Fruit fly (Drosophila melanogaster) whole organism, embryonic: ENCODE data around the gene Cpr64Ab.

Experiments used
- ATbp ChIP-seq: fragments of 200-800 bp; sonication (Bioruptor generic); optimal IDR thresholded peaks from 2 replicates; lab custom pipeline; 2017; ENCODE audit warnings: missing biosample characterization, mild to moderate bottlenecking, missing genetic modification characterization, missing genetic modification reagents
- B-H2 ChIP-seq: fragments of 200-800 bp; sonication (Bioruptor generic); optimal IDR thresholded peaks from 2 replicates; lab custom pipeline; 2018; ENCODE audit warnings: missing biosample characterization, mild to moderate bottlenecking, missing genetic modification characterization
- BtbVII ChIP-seq: fragments of 200-800 bp; sonication (Bioruptor generic); optimal IDR thresholded peaks from 3 replicates; lab custom pipeline; 2017; ENCODE audit warnings: missing biosample characterization, mild to moderate bottlenecking, missing genetic modification characterization
- CG10431 ChIP-seq: fragments of 200-800 bp; sonication (Bioruptor generic); optimal IDR thresholded peaks from 3 replicates; lab custom pipeline; 2018; ENCODE audit warnings: missing biosample characterization, mild to moderate bottlenecking, missing genetic modification characterization
- CG11085 ChIP-seq: fragments of 200-800 bp; sonication (Bioruptor generic); IDR thresholded peaks from 2 replicates; pipeline ENCODE4 v1.3.6; 2022; ENCODE audit warnings: missing biosample characterization, missing genetic modification characterization
- CG13894 ChIP-seq: fragments of 200-800 bp; sonication (Bioruptor generic); optimal IDR thresholded peaks from 3 replicates; lab custom pipeline; 2018; ENCODE audit warnings: missing biosample characterization, mild to moderate bottlenecking, missing genetic modification characterization, moderate library complexity
- CG14050 ChIP-seq: fragments of 200-800 bp; sonication (Bioruptor generic); IDR thresholded peaks from 3 replicates; pipeline ENCODE4 v1.3.6; 2022; ENCODE audit warnings: missing biosample characterization, missing genetic modification characterization
- CG14441 ChIP-seq: fragments of 200-800 bp; sonication (Bioruptor generic); IDR thresholded peaks from 2 replicates; pipeline ENCODE4 v1.3.6; 2022; ENCODE audit warnings: missing biosample characterization, missing genetic modification characterization
- CG14710 ChIP-seq: fragments of 200-800 bp; sonication (Bioruptor generic); optimal IDR thresholded peaks from 3 replicates; lab custom pipeline; 2019; ENCODE audit warnings: missing biosample characterization, mild to moderate bottlenecking, missing genetic modification characterization, moderate library complexity
- CG2129 ChIP-seq: fragments of 200-800 bp; sonication (Bioruptor generic); IDR thresholded peaks from 2 replicates; pipeline ENCODE4 v1.3.6; 2022; ENCODE audit warnings: missing biosample characterization, missing genetic modification characterization; ENCODE audit not compliant: partially characterized antibody
- CG4404 ChIP-seq: fragments of 200-800 bp; sonication (Bioruptor generic); IDR thresholded peaks from 2 replicates; pipeline ENCODE4 v1.3.6; 2022; ENCODE audit warnings: missing biosample characterization, missing genetic modification characterization
- CG6854 ChIP-seq: fragments of 200-800 bp; sonication (Bioruptor generic); optimal IDR thresholded peaks from 3 replicates; lab custom pipeline; 2017; ENCODE audit warnings: missing biosample characterization, mild to moderate bottlenecking, missing genetic modification characterization
- CG7987 ChIP-seq: fragments of 200-800 bp; sonication (Bioruptor generic); optimal IDR thresholded peaks from 2 replicates; lab custom pipeline; 2018; ENCODE audit warnings: missing biosample characterization, mild to moderate bottlenecking, missing genetic modification characterization, moderate library complexity
- CG9797 ChIP-seq: fragments of 200-800 bp; sonication (Bioruptor generic); optimal IDR thresholded peaks from 3 replicates; lab custom pipeline; 2018; ENCODE audit warnings: missing biosample characterization, mild to moderate bottlenecking, missing genetic modification characterization
- CG9932 ChIP-seq: fragments of 200-800 bp; sonication (Bioruptor generic); IDR thresholded peaks from 2 replicates; pipeline ENCODE4 v1.3.6; 2022; ENCODE audit warnings: missing biosample characterization, missing genetic modification characterization
- Dfd ChIP-seq, 2 experiments: fragments of >200 bp; optimal IDR thresholded peaks; 2 replicates each; lab custom pipeline; 2017; ENCODE audit warnings: missing biosample characterization in 2 of 2, missing genetic modification characterization in 2 of 2
- Dp ChIP-seq: fragments of 200-800 bp; sonication (Bioruptor generic); optimal IDR thresholded peaks from 2 replicates; lab custom pipeline; 2018; ENCODE audit warnings: missing biosample characterization, mild to moderate bottlenecking, missing genetic modification characterization, moderate library complexity
- Fer1 ChIP-seq: fragments of 200-800 bp; sonication (Bioruptor generic); optimal IDR thresholded peaks from 2 replicates; lab custom pipeline; 2017; ENCODE audit warnings: missing biosample characterization, mild to moderate bottlenecking, missing genetic modification characterization
- Fer3 ChIP-seq: fragments of 200-800 bp; sonication (Bioruptor generic); optimal IDR thresholded peaks from 2 replicates; lab custom pipeline; 2018; ENCODE audit warnings: missing biosample characterization, mild to moderate bottlenecking, missing genetic modification characterization, moderate library complexity
- Hr78 ChIP-seq, 2 experiments: fragments of 200-800 bp in 1 of 2; fragments of >200 bp in 1 of 2; sonication (Bioruptor generic) in 1 of 2; optimal IDR thresholded peaks; 2 replicates each; lab custom pipeline; 2017 to 2019; ENCODE audit warnings: missing biosample characterization in 2 of 2, missing genetic modification characterization in 2 of 2, mild to moderate bottlenecking in 1 of 2, moderate library complexity in 1 of 2
- Med ChIP-seq: fragments of 200-800 bp; sonication (Bioruptor generic); peaks from one replicate; lab custom pipeline; 2016; ENCODE audit warnings: missing biosample characterization, missing genetic modification characterization, mild to moderate bottlenecking, inconsistent platforms, moderate library complexity
- Meics ChIP-seq: fragments of 200-800 bp; sonication (Bioruptor generic); optimal IDR thresholded peaks from 2 replicates; lab custom pipeline; 2017; ENCODE audit warnings: missing biosample characterization, mild to moderate bottlenecking, missing genetic modification characterization
- NK7.1 ChIP-seq: fragments of 200-800 bp; sonication (Bioruptor generic); optimal IDR thresholded peaks from 3 replicates; lab custom pipeline; 2016; ENCODE audit warnings: missing biosample characterization, missing genetic modification characterization
- Ravus ChIP-seq: fragments of 200-800 bp; sonication (Bioruptor generic); IDR thresholded peaks from 2 replicates; pipeline ENCODE4 v1.3.6; 2022; ENCODE audit warnings: missing biosample characterization, missing genetic modification characterization
- Rfx ChIP-seq: fragments of 200-800 bp; sonication (Bioruptor generic); IDR thresholded peaks from 2 replicates; pipeline ENCODE4 v1.3.6; 2022; ENCODE audit warnings: missing biosample characterization, missing genetic modification characterization
- Scr ChIP-seq: fragments of 200-800 bp; sonication (Bioruptor generic); IDR thresholded peaks from 2 replicates; pipeline ENCODE4 v1.3.6; 2022; ENCODE audit warnings: missing biosample characterization, missing genetic modification characterization; ENCODE audit not compliant: partially characterized antibody
- abd-A ChIP-seq: fragments of 200-800 bp; sonication (Bioruptor generic); optimal IDR thresholded peaks from 3 replicates; lab custom pipeline; 2019; ENCODE audit warnings: missing biosample characterization, mild to moderate bottlenecking, missing genetic modification characterization, moderate library complexity
- br ChIP-seq: fragments of >200 bp; optimal IDR thresholded peaks from 2 replicates; lab custom pipeline; 2017
- cad ChIP-seq: fragments of >200 bp; optimal IDR thresholded peaks from 2 replicates; lab custom pipeline; 2017; ENCODE audit warnings: missing biosample characterization, missing genetic modification characterization
- cg ChIP-seq: fragments of 200-800 bp; sonication (Bioruptor generic); optimal IDR thresholded peaks from 3 replicates; lab custom pipeline; 2019; ENCODE audit warnings: missing biosample characterization, mild to moderate bottlenecking, missing genetic modification characterization, moderate library complexity
- croc ChIP-seq: fragments of 200-800 bp; sonication (Bioruptor generic); conservative IDR thresholded peaks from 3 replicates; pipeline ENCODE4 v1.3.6; 2022; ENCODE audit warnings: missing biosample characterization, missing genetic modification characterization
- crol ChIP-seq: fragments of 200-800 bp; sonication (Bioruptor generic); IDR thresholded peaks from 2 replicates; pipeline ENCODE4 v1.3.6; 2022; ENCODE audit warnings: missing biosample characterization, missing genetic modification characterization
- cwo ChIP-seq: fragments of 200-800 bp; sonication (Bioruptor generic); optimal IDR thresholded peaks from 3 replicates; lab custom pipeline; 2017; ENCODE audit warnings: missing biosample characterization, missing genetic modification characterization, mild to moderate bottlenecking, moderate library complexity, missing genetic modification reagents
- dan ChIP-seq: fragments of 200-800 bp; sonication (Bioruptor generic); IDR thresholded peaks from 2 replicates; pipeline ENCODE4 v1.3.6; 2022; ENCODE audit warnings: missing biosample characterization, missing genetic modification characterization
- gem ChIP-seq: fragments of 200-800 bp; sonication (Bioruptor generic); optimal IDR thresholded peaks from 2 replicates; lab custom pipeline; 2019; ENCODE audit warnings: missing biosample characterization, mild to moderate bottlenecking, missing genetic modification characterization, moderate library complexity
- grau ChIP-seq: fragments of 200-800 bp; optimal IDR thresholded peaks from 3 replicates; lab custom pipeline; 2019; ENCODE audit warnings: missing biosample characterization, mild to moderate bottlenecking, missing genetic modification characterization, moderate library complexity
- ham ChIP-seq: fragments of 200-800 bp; sonication (Bioruptor generic); IDR thresholded peaks from 2 replicates; pipeline ENCODE4 v1.3.6; 2022; ENCODE audit warnings: missing biosample characterization, missing genetic modification characterization
- her ChIP-seq: fragments of 200-800 bp; sonication (Bioruptor generic); optimal IDR thresholded peaks from 2 replicates; lab custom pipeline; 2016; ENCODE audit warnings: missing biosample characterization, missing genetic modification characterization
- kni ChIP-seq: fragments of 200-800 bp; sonication (Bioruptor generic); optimal IDR thresholded peaks from 3 replicates; lab custom pipeline; 2017; ENCODE audit warnings: mild to moderate bottlenecking, missing biosample characterization, missing genetic modification reagents, missing genetic modification characterization
- odd ChIP-seq: fragments of 200-800 bp; sonication (Bioruptor generic); optimal IDR thresholded peaks from 2 replicates; lab custom pipeline; 2017; ENCODE audit warnings: missing biosample characterization, mild to moderate bottlenecking, missing genetic modification characterization
- pan ChIP-seq, 4 experiments: fragments of >200 bp in 3 of 4; fragments of 200-800 bp in 1 of 4; sonication (Bioruptor generic) in 1 of 4; optimal IDR thresholded peaks in 3 of 4; IDR thresholded peaks in 1 of 4; 2 replicates each; pipeline versions ENCODE4 v1.3.6 to Lab custom; 2017 to 2022; ENCODE audit warnings: missing biosample characterization in 2 of 4, missing genetic modification characterization in 2 of 4, mixed read lengths in 1 of 4
- row ChIP-seq: fragments of 200-800 bp; sonication (Bioruptor generic); IDR thresholded peaks from 3 replicates; pipeline ENCODE4 v1.3.6; 2022; ENCODE audit warnings: missing biosample characterization, missing genetic modification characterization
- salm ChIP-seq: fragments of 200-800 bp; sonication (Bioruptor generic); optimal IDR thresholded peaks from 2 replicates; lab custom pipeline; 2018; ENCODE audit warnings: missing biosample characterization, mild to moderate bottlenecking, missing genetic modification characterization
- sr ChIP-seq: fragments of 200-800 bp; sonication (Bioruptor generic); IDR thresholded peaks from 3 replicates; pipeline ENCODE4 v1.3.6; 2022; ENCODE audit warnings: missing biosample characterization, missing genetic modification characterization
- sug ChIP-seq: fragments of 200-800 bp; optimal IDR thresholded peaks from 2 replicates; lab custom pipeline; 2019; ENCODE audit warnings: missing biosample characterization, mild to moderate bottlenecking, missing genetic modification characterization, moderate library complexity
- tin ChIP-seq: fragments of 200-800 bp; sonication (Bioruptor generic); optimal IDR thresholded peaks from 3 replicates; lab custom pipeline; 2016; ENCODE audit warnings: missing biosample characterization, missing genetic modification characterization
- twi ChIP-seq: fragments of 200-800 bp; optimal IDR thresholded peaks from 2 replicates; lab custom pipeline; 2019; ENCODE audit warnings: missing biosample characterization, mild to moderate bottlenecking, missing genetic modification characterization, moderate library complexity
- vfl ChIP-seq: fragments of 200-800 bp; sonication (Bioruptor generic); optimal IDR thresholded peaks from 2 replicates; lab custom pipeline; 2016; ENCODE audit warnings: missing biosample characterization, missing genetic modification characterization
- yki ChIP-seq: fragments of >200 bp; optimal IDR thresholded peaks from 3 replicates; lab custom pipeline; 2018
- z ChIP-seq: fragments of 200-800 bp; sonication (Bioruptor generic); IDR thresholded peaks from 3 replicates; pipeline ENCODE4 v1.3.6; 2022; ENCODE audit warnings: missing biosample characterization, missing genetic modification characterization

The Cpr64Ab gene

DNA sequence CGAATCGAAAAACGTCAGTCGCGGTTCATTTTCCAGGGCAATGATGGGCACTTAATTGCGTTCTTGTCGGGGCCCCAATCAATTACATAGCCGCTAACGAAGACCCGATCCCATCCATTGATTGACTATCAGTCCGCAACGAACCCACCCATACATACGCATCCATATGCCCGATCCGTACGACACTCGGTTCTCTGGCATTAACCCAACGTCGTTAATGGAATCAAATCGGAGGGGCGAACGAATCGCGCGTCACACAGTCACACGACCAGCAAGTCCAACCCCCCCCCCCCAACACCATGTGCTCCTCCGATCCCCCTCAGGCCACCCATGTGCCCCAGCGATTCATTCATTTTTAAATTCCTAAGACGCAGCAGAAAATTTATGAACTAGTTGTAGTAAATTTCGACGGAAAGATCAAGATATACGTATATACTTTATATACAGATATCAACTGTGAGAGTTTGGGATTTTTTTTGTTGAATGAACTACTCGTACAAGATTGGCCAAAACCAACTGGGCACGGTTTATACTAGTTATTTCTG is 10.0 kb upstream of the Cpr64Ab start (continued):
- TF ChIP-seq Dfd (GFP tag; optimal IDR thresholded peaks at IDR 0.05; lab: Kevin White, UChicago) (no peak), CG9797 (GFP tag; lab: Kevin White, UChicago) (no peak), NK7.1 (GFP tag; lab: Kevin White, UChicago) (no peak), her (no peak), row (GFP tag; lab: Robert Waterston, UW) (peak; percentile 10; the same call in 1 of the 3 replicates), kni (peak; percentile 13), CG14441 (GFP tag; lab: Robert Waterston, UW) (peak; percentile 37; the same call in 1 of the 2 replicates), cwo (GFP tag; lab: Kevin White, UChicago) (peak; percentile 99), z (GFP tag; lab: Robert Waterston, UW) (0 out of 3 replicates have a peak, but pooled peaks have one; percentile 28), Meics (peak; percentile 22), B-H2 (GFP tag; lab: Kevin White, UChicago) (peak; percentile 40), CG7987 (GFP tag; lab: Kevin White, UChicago) (peak; percentile 35), Fer1 (GFP tag; lab: Kevin White, UChicago) (peak; percentile 6), croc (GFP tag; lab: Robert Waterston, UW) (no peak), CG13894 (tag; lab: Kevin White, UChicago) (peak; percentile 95), salm (tag; lab: Kevin White, UChicago) (no peak), CG2129 (GFP tag; lab: Robert Waterston, UW) (no peak), CG14710 (tag; lab: Kevin White, UChicago) (no peak), vfl (no peak), Med (GFP tag; lab: Kevin White, UChicago) (peak; percentile 30), Scr (GFP tag; lab: Robert Waterston, UW) (no peak), abd-A (tag; lab: Kevin White, UChicago) (peak; percentile 93), sug (tag; lab: Kevin White, UChicago) (peak; percentile 95), ATbp (GFP tag; lab: Kevin White, UChicago) (no peak), br (lab: Kevin White, UChicago) (no peak), yki (lab: Kevin White, UChicago) (no peak), dan (GFP tag; lab: Robert Waterston, UW) (no peak), CG11085 (GFP tag; lab: Robert Waterston, UW) (no peak), Dp (no peak), cg (GFP tag; lab: Kevin White, UChicago) (peak; percentile 70), CG4404 (GFP tag; lab: Robert Waterston, UW) (no peak), gem (tag; lab: Kevin White, UChicago) (peak; percentile 18), Ravus (GFP tag; lab: Robert Waterston, UW) (no peak), ham (GFP tag; lab: Robert Waterston, UW) (no peak), CG10431 (GFP tag; lab: Kevin White, UChicago) (no peak), CG14050 (GFP tag; lab: Robert Waterston, UW) (no peak), crol (peak; percentile 99), Rfx (GFP tag; lab: Robert Waterston, UW) (peak; percentile 42; the same call in 1 of the 2 replicates), twi (tag; lab: Kevin White, UChicago) (peak; percentile 34), Hr78 (GFP tag; optimal IDR thresholded peaks at IDR 0.05; lab: Kevin White, UChicago) (peak in 1 of 2 experiments; percentile 82), Fer3 (peak; percentile 12), cad (GFP tag; lab: Kevin White, UChicago) (no peak), tin (GFP tag; lab: Kevin White, UChicago) (no peak), grau (tag; lab: Kevin White, UChicago) (no peak), sr (no peak), CG9932 (GFP tag; lab: Robert Waterston, UW) (peak; percentile 49; the same call in 1 of the 2 replicates), pan (optimal IDR thresholded peaks at IDR 0.05; lab: Kevin White, UChicago) (no peak), pan (GFP tag; optimal IDR thresholded peaks at IDR 0.05 in 1 of 2, IDR thresholded peaks at IDR 0.05 in 1 of 2) (no peak), BtbVII (GFP tag; lab: Kevin White, UChicago) (peak; percentile 35), CG6854 (GFP tag; lab: Kevin White, UChicago) (no peak), odd (GFP tag; lab: Kevin White, UChicago) (peak; percentile 0)
